Fruit fly (Drosophila melanogaster) whole organism, wandering third instar larva: ENCODE data around the gene CG42305.

Source experiments
- Abd-B ChIP-seq: fragments of >200 bp; optimal IDR thresholded peaks from 2 replicates; lab custom pipeline; 2017; ENCODE audit warnings: missing biosample characterization, missing genetic modification characterization
- CG9705 ChIP-seq: fragments of 200-800 bp; sonication (Bioruptor generic); optimal IDR thresholded peaks from 2 replicates; lab custom pipeline; 2018; ENCODE audit warnings: missing biosample characterization, mild to moderate bottlenecking, missing genetic modification characterization
- Myc ChIP-seq: fragments of >200 bp; optimal IDR thresholded peaks from 2 replicates; lab custom pipeline; 2017
- h ChIP-seq: fragments of 200-800 bp; sonication (Bioruptor generic); optimal IDR thresholded peaks from 3 replicates; lab custom pipeline; 2016; ENCODE audit warnings: missing biosample characterization, mild to moderate bottlenecking, missing genetic modification characterization
- psq ChIP-seq: fragments of 200-800 bp; sonication (Bioruptor generic); optimal IDR thresholded peaks from 3 replicates; lab custom pipeline; 2017; ENCODE audit warnings: missing biosample characterization, mild to moderate bottlenecking, missing genetic modification characterization, moderate library complexity
- usp ChIP-seq: fragments of >200 bp; optimal IDR thresholded peaks from 2 replicates; lab custom pipeline; 2017; ENCODE audit warnings: missing biosample characterization, missing genetic modification characterization

DNA sequence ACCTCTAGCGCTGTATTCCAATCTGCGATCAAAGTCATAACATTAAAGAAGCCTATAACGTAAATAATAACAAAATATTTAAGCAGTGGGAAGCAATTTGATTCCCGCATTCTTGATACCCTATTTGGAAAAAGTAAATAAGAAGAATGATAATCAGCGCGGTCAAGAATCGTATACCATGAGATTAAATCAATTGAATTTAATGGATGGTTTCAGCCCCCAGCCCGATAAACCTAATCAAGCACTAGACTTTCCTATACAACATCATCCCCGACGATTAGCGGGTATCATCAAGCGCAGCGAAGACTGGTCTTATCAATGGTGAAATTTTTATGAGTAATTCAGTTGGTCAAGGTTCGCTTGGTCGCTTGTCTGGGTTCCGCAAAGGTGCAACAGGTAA is 31.1 kb downstream of the CG42305 start:
- TF ChIP-seq CG9705: no peak
- no peak for TF ChIP-seq Myc
- TF ChIP-seq psq (GFP tag; lab: Kevin White, UChicago): no peak
- no peak for TF ChIP-seq usp (GFP tag; lab: Kevin White, UChicago)
- TF ChIP-seq Abd-B (GFP tag; lab: Kevin White, UChicago): no peak
- TF ChIP-seq h: peak; percentile 53
